Worm (Caenorhabditis elegans): ENCODE data around the gene grl-30.
"Not testable (repeated sequence)": the region's sequence is repeated elsewhere in the genome, so short reads cannot be mapped to it uniquely, and the experiment has no call there.

ce11 chrV:3564335-3564734 lies 8.2 kb downstream of the grl-30 start, which contains the start of gene T24A6.17:
- not testable (repeated sequence) for TF ChIP-seq scrt-1 (GFP tag; IDR thresholded peaks at IDR 0.05); pes-1 (GFP tag; IDR thresholded peaks at IDR 0.05); B0310.2 (tag; optimal IDR thresholded peaks at IDR 0.05); ceh-36 (tag; optimal IDR thresholded peaks at IDR 0.05); ama-1 (optimal IDR thresholded peaks at IDR 0.05); aly-1 (tag; optimal IDR thresholded peaks at IDR 0.05); hmbx-1 (tag; optimal IDR thresholded peaks at IDR 0.05); F13C5.2 (tag; optimal IDR thresholded peaks at IDR 0.05); sea-1 (GFP tag; conservative IDR thresholded peaks at IDR 0.05); ets-7 (tag; optimal IDR thresholded peaks at IDR 0.05)
